Worm (Caenorhabditis elegans): ENCODE data around the gene C25E10.10.

C25E10.10 gene

ce11 chrV:9085845-9086244, 29.7 kb upstream of the C25E10.10 start:
- no peak for TF ChIP-seq pat-9 (tag; optimal IDR thresholded peaks at IDR 0.05)
- TF ChIP-seq lim-6 (tag; optimal IDR thresholded peaks at IDR 0.05): no peak
- TF ChIP-seq dmd-4 (tag; optimal IDR thresholded peaks at IDR 0.05; ENCODE audit: borderline replicate concordance): no peak
- TF ChIP-seq hlh-30 (tag; optimal IDR thresholded peaks at IDR 0.05; ENCODE audit: insufficient read depth): no peak
- no peak for TF ChIP-seq ttx-3 (tag; optimal IDR thresholded peaks at IDR 0.05)
- no peak for TF ChIP-seq ceh-19 (GFP tag; optimal IDR thresholded peaks at IDR 0.05)
- TF ChIP-seq elt-2 (tag; optimal IDR thresholded peaks at IDR 0.05): no peak
- no peak for TF ChIP-seq syd-9 (tag; optimal IDR thresholded peaks at IDR 0.05)
- TF ChIP-seq gmeb-2 (tag; optimal IDR thresholded peaks at IDR 0.05): no peak
- TF ChIP-seq nfya-1 (tag; optimal IDR thresholded peaks at IDR 0.05): no peak
- TF ChIP-seq ceh-31 (tag; optimal IDR thresholded peaks at IDR 0.05): no peak
- TF ChIP-seq fkh-6 (tag; optimal IDR thresholded peaks at IDR 0.05): no peak
- no peak for TF ChIP-seq ets-4 (tag; optimal IDR thresholded peaks at IDR 0.05)
- no peak for TF ChIP-seq K02D7.2 (tag; optimal IDR thresholded peaks at IDR 0.05)
- no peak for TF ChIP-seq nhr-11 (tag; optimal IDR thresholded peaks at IDR 0.05)
- TF ChIP-seq npax-4 (tag; optimal IDR thresholded peaks at IDR 0.05): no peak

- no peak for TF ChIP-seq pax-1 (tag; optimal IDR thresholded peaks at IDR 0.05)
- no peak for TF ChIP-seq ceh-19 (GFP tag; optimal IDR thresholded peaks at IDR 0.05)
- TF ChIP-seq ceh-9 (tag; optimal IDR thresholded peaks at IDR 0.05): no peak
- TF ChIP-seq sox-4 (tag; optimal IDR thresholded peaks at IDR 0.05): no peak
- TF ChIP-seq hlh-13 (GFP tag; optimal IDR thresholded peaks at IDR 0.05): no peak
- no peak for TF ChIP-seq sox-2 (GFP tag; IDR thresholded peaks at IDR 0.05)
- no peak for TF ChIP-seq pat-9 (tag; optimal IDR thresholded peaks at IDR 0.05)
- no peak for TF ChIP-seq lin-11 (tag; optimal IDR thresholded peaks at IDR 0.05)
- no peak for TF ChIP-seq K09A11.1 (tag; optimal IDR thresholded peaks at IDR 0.05; ENCODE audit: insufficient read depth)
- TF ChIP-seq ceh-2 (tag; optimal IDR thresholded peaks at IDR 0.05): no peak
- TF ChIP-seq C38D4.7 (GFP tag; optimal IDR thresholded peaks at IDR 0.05): no peak
- TF ChIP-seq pha-4 (tag; optimal IDR thresholded peaks at IDR 0.05): no peak
- TF ChIP-seq che-1 (tag; optimal IDR thresholded peaks at IDR 0.05): no peak
- no peak for TF ChIP-seq unc-42 (tag; optimal IDR thresholded peaks at IDR 0.05)
- no peak for TF ChIP-seq tbx-2 (tag; optimal IDR thresholded peaks at IDR 0.05)
- no peak for TF ChIP-seq nhr-11 (tag; optimal IDR thresholded peaks at IDR 0.05)
- no peak for TF ChIP-seq ceh-24 (tag; optimal IDR thresholded peaks at IDR 0.05)
These were observed 28.1 kb upstream of the C25E10.10 start for ce11 chrV:9084252-9084651.

- TF ChIP-seq K09A11.1 (tag; optimal IDR thresholded peaks at IDR 0.05; ENCODE audit: insufficient read depth) (no peak), ceh-45 (GFP tag; IDR thresholded peaks at IDR 0.05) (no peak), C08G9.2 (tag; optimal IDR thresholded peaks at IDR 0.05) (no peak), fax-1 (tag; optimal IDR thresholded peaks at IDR 0.05) (no peak)
These were observed 26.2 kb upstream of the C25E10.10 start for ce11 chrV:9082350-9082749.

ce11 chrV:9081410-9081809, 25.3 kb upstream of the C25E10.10 start:
- TF ChIP-seq che-1 (tag; optimal IDR thresholded peaks at IDR 0.05) (no peak), pag-3 (tag; optimal IDR thresholded peaks at IDR 0.05; ENCODE audit: borderline replicate concordance) (no peak), unc-55 (GFP tag; optimal IDR thresholded peaks at IDR 0.05) (no peak), ceh-19 (GFP tag; optimal IDR thresholded peaks at IDR 0.05) (no peak), ceh-2 (tag; optimal IDR thresholded peaks at IDR 0.05) (no peak), sox-4 (tag; optimal IDR thresholded peaks at IDR 0.05) (no peak), ahr-1 (tag; optimal IDR thresholded peaks at IDR 0.05) (no peak), ref-2 (tag; optimal IDR thresholded peaks at IDR 0.05) (no peak)
